Fruit fly (Drosophila melanogaster) ovary, adult (tissue): ENCODE data around the gene ND-ACP.

Experiments
- CG17801 ChIP-seq: fragments of 200-800 bp; optimal IDR thresholded peaks from 2 replicates; lab custom pipeline; 2019; ENCODE audit warnings: missing biosample characterization, mild to moderate bottlenecking, missing genetic modification characterization, moderate library complexity; ENCODE audit not compliant: partially characterized antibody

Gene ND-ACP

DNA sequence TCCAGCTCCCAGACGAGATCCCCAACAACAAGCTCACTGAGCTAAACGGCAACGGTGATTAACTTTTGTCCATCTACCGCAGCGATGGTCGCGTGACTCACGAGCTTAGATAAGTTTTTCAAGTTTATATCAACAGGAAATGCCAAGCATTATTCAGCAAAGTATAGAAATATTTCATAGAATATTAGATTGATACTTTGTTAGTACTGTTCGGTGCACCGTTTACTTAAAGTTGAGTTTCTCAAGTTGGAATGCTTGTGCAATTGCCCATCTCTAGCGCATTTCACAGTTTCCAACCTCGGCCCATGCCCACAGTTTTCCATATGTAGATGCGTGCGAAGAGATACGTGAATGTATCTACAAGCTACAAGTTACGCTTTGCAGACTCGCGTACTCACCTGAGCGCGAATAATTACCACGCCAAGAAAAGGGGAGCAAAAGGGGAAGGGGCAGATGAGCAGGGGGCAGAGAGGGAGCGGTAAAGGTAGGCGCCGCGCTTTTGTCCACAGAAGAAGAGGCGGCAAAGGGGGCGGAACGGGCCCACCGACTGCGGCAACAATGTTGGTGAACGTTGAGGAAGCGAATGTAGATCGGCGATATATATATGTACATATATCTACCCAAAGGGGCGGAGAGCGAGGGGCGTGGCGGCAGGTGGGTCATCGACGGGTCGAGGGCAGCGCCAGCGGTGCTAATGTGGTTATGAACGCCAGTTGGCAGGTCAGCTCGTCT is 46.4 kb downstream of the ND-ACP start:
- no peak for TF ChIP-seq CG17801 (GFP tag; lab: Kevin White, UChicago)

DNA sequence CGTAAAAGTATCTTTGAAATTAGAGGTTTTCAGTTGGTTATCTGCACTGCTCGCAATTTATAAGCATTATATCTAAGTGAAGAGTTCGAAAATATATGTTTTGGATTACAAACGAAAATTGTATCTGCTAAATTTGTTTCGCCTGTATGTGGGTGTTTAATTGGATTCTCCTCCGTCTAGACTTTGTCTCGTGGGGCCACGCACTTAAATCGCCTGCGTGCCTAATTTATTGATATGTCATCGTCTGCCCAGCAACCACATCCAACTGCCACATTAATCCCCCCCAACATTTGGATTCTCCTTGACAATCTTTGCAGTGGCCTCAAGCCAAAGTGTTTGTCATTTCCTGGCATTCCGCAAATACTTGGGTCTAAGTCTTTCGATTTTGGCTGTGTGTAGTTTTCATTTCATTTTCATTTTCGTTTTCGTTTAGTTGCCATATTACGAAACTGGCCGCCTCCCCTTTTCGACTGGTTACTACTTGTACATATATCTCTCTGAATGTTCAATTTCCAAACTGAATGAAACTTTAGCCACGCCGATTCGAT is 48.4 kb downstream of the ND-ACP start:
- no peak for TF ChIP-seq CG17801 (GFP tag; lab: Kevin White, UChicago)

DNA sequence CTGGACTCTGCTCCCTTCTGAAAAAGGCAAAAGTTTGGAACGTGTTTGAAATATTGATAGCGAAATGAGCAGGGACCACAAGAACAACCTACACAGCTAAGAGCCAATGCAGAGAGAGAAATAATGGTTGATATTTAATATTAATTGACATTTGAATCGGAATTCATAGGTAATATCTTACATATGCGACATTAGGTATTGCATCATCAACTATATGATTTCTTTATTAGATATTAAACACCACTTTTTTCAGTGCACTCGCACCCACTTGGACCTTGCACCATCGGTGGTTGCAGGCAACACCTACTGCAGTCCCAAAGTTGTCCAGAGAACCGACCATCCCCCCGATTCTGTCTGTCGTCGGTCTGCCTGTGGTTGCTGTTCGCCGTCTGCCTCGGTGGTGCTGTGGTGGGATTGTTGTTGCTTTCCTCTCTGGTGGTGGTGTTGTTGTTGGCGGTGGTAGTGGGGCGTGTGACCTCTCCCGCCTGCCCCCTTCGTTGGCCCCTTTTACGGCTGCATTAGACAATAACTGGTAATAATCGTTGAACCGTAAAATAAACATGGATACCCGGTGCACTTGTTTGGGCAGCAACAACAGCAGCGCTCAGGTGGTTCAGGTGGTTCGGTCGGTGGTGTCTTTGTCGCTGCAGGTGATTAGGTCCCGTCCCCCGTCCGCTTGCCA is 49.3 kb downstream of the ND-ACP start:
- TF ChIP-seq CG17801 (GFP tag; lab: Kevin White, UChicago): no peak

DNA sequence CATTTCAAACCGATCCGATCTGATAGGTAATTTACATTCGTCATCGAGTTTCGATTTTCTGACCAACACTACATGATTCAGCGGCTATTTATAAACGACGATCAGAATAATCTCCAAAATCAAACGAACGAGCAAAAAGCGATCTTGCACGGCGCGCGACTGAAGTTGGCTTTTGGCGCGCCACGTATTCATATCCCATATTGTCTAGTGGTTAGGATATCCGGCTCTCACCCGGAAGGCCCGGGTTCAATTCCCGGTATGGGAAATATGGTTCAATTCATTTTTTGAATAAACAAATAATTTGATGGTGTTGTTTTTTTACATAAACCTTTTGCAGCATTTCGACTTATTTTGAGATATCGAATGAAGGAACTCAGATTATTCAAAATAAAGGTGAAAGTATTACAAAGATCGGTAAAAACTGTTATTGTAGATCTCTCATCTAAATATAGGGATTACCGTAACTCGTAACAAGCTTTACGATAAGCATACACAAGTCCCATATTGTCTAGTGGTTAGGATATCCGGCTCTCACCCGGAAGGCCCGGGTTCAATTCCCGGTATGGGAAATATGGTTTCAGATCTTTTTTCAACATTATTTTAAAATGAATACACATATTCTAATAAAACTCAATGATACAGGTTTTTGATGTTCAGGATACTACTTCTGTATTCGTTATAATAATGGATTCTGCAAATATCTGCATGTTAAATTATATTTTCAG is 50.2 kb downstream of the ND-ACP start:
- TF ChIP-seq CG17801 (GFP tag; lab: Kevin White, UChicago): no peak

DNA sequence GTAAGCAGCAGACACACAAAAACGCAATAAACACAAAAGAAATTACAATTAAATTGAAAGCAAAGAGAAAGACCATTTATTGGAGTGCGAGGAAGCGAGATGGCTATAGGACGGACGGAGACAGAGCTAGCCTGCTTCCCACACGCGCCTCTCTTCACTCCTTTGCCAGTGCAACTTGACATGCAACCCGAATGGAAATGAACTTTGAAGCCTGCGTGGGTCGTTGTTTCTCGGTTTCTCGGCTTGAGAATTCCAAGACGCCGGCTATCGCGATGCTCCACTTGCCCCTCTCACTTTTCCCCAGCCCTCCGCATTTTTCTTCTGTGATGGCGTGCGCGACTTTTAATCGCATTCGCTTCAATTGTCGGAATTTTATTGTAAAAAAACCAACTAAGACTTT is 51.2 kb downstream of the ND-ACP start:
- no peak for TF ChIP-seq CG17801 (GFP tag; lab: Kevin White, UChicago)
